Worm (Caenorhabditis elegans): ENCODE data around the gene W02F12.8.

The W02F12.8 gene

ce11 chrV:6697552-6697951, 3.0 kb upstream of the W02F12.8 start, which contains the start of gene W02F12.2:
TSS of gene W02F12.2 (minus strand) at chrV:6697652.
- TF ChIP-seq ztf-16 (tag; optimal IDR thresholded peaks at IDR 0.05) (no peak), che-1 (tag; optimal IDR thresholded peaks at IDR 0.05) (no peak), hlh-6 (tag; optimal IDR thresholded peaks at IDR 0.05) (no peak), syd-9 (tag; optimal IDR thresholded peaks at IDR 0.05) (no peak), fkh-6 (tag; optimal IDR thresholded peaks at IDR 0.05) (no peak), hlh-15 (tag; optimal IDR thresholded peaks at IDR 0.05) (no peak), C38D4.7 (GFP tag; optimal IDR thresholded peaks at IDR 0.05) (no peak), ceh-45 (GFP tag; IDR thresholded peaks at IDR 0.05) (no peak), ceh-22 (tag; optimal IDR thresholded peaks at IDR 0.05) (no peak), nhr-11 (tag; optimal IDR thresholded peaks at IDR 0.05) (no peak), ceh-30 (tag; optimal IDR thresholded peaks at IDR 0.05) (no peak), ceh-34 (tag; optimal IDR thresholded peaks at IDR 0.05) (no peak), tbx-7 (tag; optimal IDR thresholded peaks at IDR 0.05) (no peak), pag-3 (tag; optimal IDR thresholded peaks at IDR 0.05; ENCODE audit: borderline replicate concordance) (no peak), K09A11.1 (tag; optimal IDR thresholded peaks at IDR 0.05; ENCODE audit: insufficient read depth) (no peak), C08G9.2 (tag; optimal IDR thresholded peaks at IDR 0.05) (no peak), dve-1 (tag; optimal IDR thresholded peaks at IDR 0.05) (no peak), ceh-24 (tag; optimal IDR thresholded peaks at IDR 0.05) (no peak), nfya-1 (tag; optimal IDR thresholded peaks at IDR 0.05) (no peak), ceh-19 (GFP tag; optimal IDR thresholded peaks at IDR 0.05) (no peak)

- TF ChIP-seq T23F11.4 (GFP tag; optimal IDR thresholded peaks at IDR 0.05) (no peak), ttx-3 (tag; optimal IDR thresholded peaks at IDR 0.05) (no peak), pha-2 (tag; optimal IDR thresholded peaks at IDR 0.05) (no peak), sox-2 (GFP tag; IDR thresholded peaks at IDR 0.05) (no peak), elt-4 (tag; optimal IDR thresholded peaks at IDR 0.05) (no peak), odd-2 (tag; optimal IDR thresholded peaks at IDR 0.05) (no peak), npax-4 (tag; optimal IDR thresholded peaks at IDR 0.05) (no peak), elt-2 (tag; optimal IDR thresholded peaks at IDR 0.05) (no peak), ceh-6 (GFP tag; optimal IDR thresholded peaks at IDR 0.05) (no peak), fax-1 (tag; optimal IDR thresholded peaks at IDR 0.05) (no peak), fkh-6 (tag; optimal IDR thresholded peaks at IDR 0.05) (no peak), gmeb-2 (tag; optimal IDR thresholded peaks at IDR 0.05) (no peak), dmd-4 (tag; optimal IDR thresholded peaks at IDR 0.05; ENCODE audit: borderline replicate concordance) (no peak), unc-55 (GFP tag; optimal IDR thresholded peaks at IDR 0.05) (no peak), dve-1 (tag; optimal IDR thresholded peaks at IDR 0.05) (no peak), hlh-8 (tag; optimal IDR thresholded peaks at IDR 0.05) (no peak), ceh-48 (tag; optimal IDR thresholded peaks at IDR 0.05) (no peak)
These were observed 2.7 kb downstream of the W02F12.8 start, which contains the start of gene mtl-1 for ce11 chrV:6691813-6692351. TSS of gene mtl-1 (minus strand) at chrV:6691863.

ce11 chrV:6690075-6690474, 4.5 kb downstream of the W02F12.8 start:
- TF ChIP-seq hlh-15 (tag; optimal IDR thresholded peaks at IDR 0.05), result no peak
- no peak for TF ChIP-seq mec-3 (tag; optimal IDR thresholded peaks at IDR 0.05; ENCODE audit: borderline replicate concordance)
- TF ChIP-seq dmd-4 (tag; optimal IDR thresholded peaks at IDR 0.05; ENCODE audit: borderline replicate concordance), result no peak
- TF ChIP-seq K09A11.1 (tag; optimal IDR thresholded peaks at IDR 0.05; ENCODE audit: insufficient read depth), result no peak
- TF ChIP-seq ttx-3 (tag; optimal IDR thresholded peaks at IDR 0.05), result no peak
- TF ChIP-seq ceh-45 (GFP tag; IDR thresholded peaks at IDR 0.05), result no peak
- TF ChIP-seq elt-2 (tag; optimal IDR thresholded peaks at IDR 0.05), result no peak
- TF ChIP-seq syd-9 (tag; optimal IDR thresholded peaks at IDR 0.05), result no peak
- TF ChIP-seq pat-9 (tag; optimal IDR thresholded peaks at IDR 0.05), result no peak
- no peak for TF ChIP-seq pha-4 (tag; optimal IDR thresholded peaks at IDR 0.05)
- TF ChIP-seq npax-4 (tag; optimal IDR thresholded peaks at IDR 0.05), result no peak
- no peak for TF ChIP-seq gmeb-2 (tag; optimal IDR thresholded peaks at IDR 0.05)
- no peak for TF ChIP-seq pag-3 (tag; optimal IDR thresholded peaks at IDR 0.05; ENCODE audit: borderline replicate concordance)
- no peak for TF ChIP-seq pax-1 (tag; optimal IDR thresholded peaks at IDR 0.05)
- no peak for TF ChIP-seq sox-4 (tag; optimal IDR thresholded peaks at IDR 0.05)
- no peak for TF ChIP-seq ahr-1 (tag; optimal IDR thresholded peaks at IDR 0.05)
- TF ChIP-seq ceh-2 (tag; optimal IDR thresholded peaks at IDR 0.05), result no peak

All from whole organism, late embryonic.